Worm (Caenorhabditis elegans) whole organism, late embryonic: ENCODE data around the gene fbxc-49.
"Not testable (repeated sequence)": the region's sequence is repeated elsewhere in the genome, so short reads cannot be mapped to it uniquely, and the experiment has no call there.

Source experiments
- C38D4.7 ChIP-seq: fragments of 200-800 bp; sonication (Bioruptor generic); optimal IDR thresholded peaks from 2 replicates; lab custom pipeline; 2018; ENCODE audit warnings: mild to moderate bottlenecking, missing genetic modification characterization, moderate library complexity, missing compliant biosample characterization
- ceh-18 ChIP-seq: sonication (generic microtip); optimal IDR thresholded peaks from 2 replicates; lab custom pipeline; 2016; ENCODE audit warnings: missing genetic modification characterization, missing compliant biosample characterization
- ceh-2 ChIP-seq: sonication (generic microtip); optimal IDR thresholded peaks from 2 replicates; lab custom pipeline; 2016; ENCODE audit warnings: missing genotype, missing genetic modification characterization, missing compliant biosample characterization
- ceh-22 ChIP-seq: sonication (generic microtip); optimal IDR thresholded peaks from 2 replicates; lab custom pipeline; 2017; ENCODE audit warnings: missing biosample characterization, missing genetic modification characterization
- ceh-34 ChIP-seq: sonication (generic microtip); optimal IDR thresholded peaks from 2 replicates; lab custom pipeline; 2016; ENCODE audit warnings: mild to moderate bottlenecking, missing genetic modification characterization, missing compliant biosample characterization
- ceh-45 ChIP-seq: fragments of 200-800 bp; sonication (Bioruptor generic); IDR thresholded peaks from 2 replicates; pipeline ENCODE4 v1.3.6; 2022; ENCODE audit warnings: missing genetic modification reagents, missing genetic modification characterization, missing compliant biosample characterization
- ceh-48 ChIP-seq: sonication (generic microtip); optimal IDR thresholded peaks from 2 replicates; lab custom pipeline; 2016; ENCODE audit warnings: missing genetic modification characterization, inconsistent platforms, missing compliant biosample characterization
- elt-2 ChIP-seq: sonication (generic microtip); optimal IDR thresholded peaks from 2 replicates; lab custom pipeline; 2016; ENCODE audit warnings: missing genetic modification reagents, missing genetic modification characterization, missing compliant biosample characterization
- elt-4 ChIP-seq: sonication (generic microtip); optimal IDR thresholded peaks from 2 replicates; lab custom pipeline; 2016; ENCODE audit warnings: missing genetic modification characterization, missing compliant biosample characterization
- ets-4 ChIP-seq: sonication (generic microtip); optimal IDR thresholded peaks from 2 replicates; lab custom pipeline; 2016; ENCODE audit warnings: missing genetic modification characterization, missing compliant biosample characterization
- fax-1 ChIP-seq: sonication (generic microtip); optimal IDR thresholded peaks from 2 replicates; lab custom pipeline; 2016; ENCODE audit warnings: missing genotype, missing genetic modification characterization, missing compliant biosample characterization
- gmeb-2 ChIP-seq: sonication (generic microtip); optimal IDR thresholded peaks from 2 replicates; lab custom pipeline; 2016; ENCODE audit warnings: missing genetic modification characterization, inconsistent platforms, missing compliant biosample characterization
- hlh-13 ChIP-seq: fragments of 200-800 bp; sonication (Bioruptor generic); optimal IDR thresholded peaks from 2 replicates; lab custom pipeline; 2018; ENCODE audit warnings: mild to moderate bottlenecking, missing genetic modification characterization, missing compliant biosample characterization
- hlh-15 ChIP-seq: sonication (generic microtip); optimal IDR thresholded peaks from 2 replicates; lab custom pipeline; 2016; ENCODE audit warnings: missing genetic modification characterization, missing compliant biosample characterization
- hlh-6 ChIP-seq: sonication (generic microtip); optimal IDR thresholded peaks from 2 replicates; lab custom pipeline; 2016; ENCODE audit warnings: missing genotype, missing genetic modification characterization, missing compliant biosample characterization
- mec-3 ChIP-seq: sonication (generic microtip); optimal IDR thresholded peaks from 2 replicates; lab custom pipeline; 2016; ENCODE audit warnings: borderline replicate concordance, missing genetic modification characterization, missing compliant biosample characterization
- nhr-232 ChIP-seq: sonication (generic microtip); optimal IDR thresholded peaks from 2 replicates; lab custom pipeline; 2016; ENCODE audit warnings: missing genetic modification characterization, missing compliant biosample characterization
- odd-2 ChIP-seq: sonication (generic microtip); optimal IDR thresholded peaks from 2 replicates; lab custom pipeline; 2017; ENCODE audit warnings: antibody characterized with exemption, mild to moderate bottlenecking, missing genetic modification characterization, missing compliant biosample characterization
- pat-9 ChIP-seq: fragments of 200-800 bp; sonication (Bioruptor generic); optimal IDR thresholded peaks from 2 replicates; lab custom pipeline; 2018; ENCODE audit warnings: mild to moderate bottlenecking, missing genetic modification characterization, moderate library complexity, missing compliant biosample characterization
- pax-1 ChIP-seq: fragments of 150-350 bp; optimal IDR thresholded peaks from 2 replicates; lab custom pipeline; 2014; ENCODE audit warnings: missing biosample characterization, missing genetic modification characterization
- pha-2 ChIP-seq: sonication (generic microtip); optimal IDR thresholded peaks from 2 replicates; lab custom pipeline; 2017; ENCODE audit warnings: mild to moderate bottlenecking, missing genetic modification characterization, missing compliant biosample characterization
- pqm-1 ChIP-seq: sonication (generic microtip); optimal IDR thresholded peaks from 2 replicates; lab custom pipeline; 2016; ENCODE audit warnings: missing genetic modification characterization, missing compliant biosample characterization
- pros-1 ChIP-seq: fragments of 150-350 bp; optimal IDR thresholded peaks from 2 replicates; lab custom pipeline; 2014; ENCODE audit warnings: missing biosample characterization, missing genetic modification reagents, missing genetic modification characterization
- rnt-1 ChIP-seq: sonication (generic microtip); optimal IDR thresholded peaks from 2 replicates; lab custom pipeline; 2016; ENCODE audit warnings: missing genetic modification characterization, missing compliant biosample characterization
- sox-4 ChIP-seq: sonication (generic microtip); optimal IDR thresholded peaks from 2 replicates; lab custom pipeline; 2017; ENCODE audit warnings: mild to moderate bottlenecking, missing genetic modification characterization, inconsistent platforms, missing compliant biosample characterization
- syd-9 ChIP-seq: sonication (generic microtip); optimal IDR thresholded peaks from 2 replicates; lab custom pipeline; 2016; ENCODE audit warnings: mild to moderate bottlenecking, missing genetic modification characterization, moderate library complexity, missing compliant biosample characterization
- tbx-2 ChIP-seq: sonication (generic microtip); optimal IDR thresholded peaks from 2 replicates; lab custom pipeline; 2016; ENCODE audit warnings: missing genetic modification characterization, missing compliant biosample characterization
- unc-3 ChIP-seq, 2 experiments: fragments of 200-800 bp in 1 of 2; sonication (Bioruptor generic) in 1 of 2; sonication (generic microtip) in 1 of 2; conservative IDR thresholded peaks in 1 of 2; optimal IDR thresholded peaks in 1 of 2; 2 replicates each; pipeline versions ENCODE4 v1.3.6 to Lab custom; 2016 to 2022; ENCODE audit warnings: missing compliant biosample characterization in 2 of 2, missing genetic modification characterization in 2 of 2, missing genetic modification reagents in 1 of 2
- unc-42 ChIP-seq: sonication (generic microtip); optimal IDR thresholded peaks from 2 replicates; lab custom pipeline; 2016; ENCODE audit warnings: missing genotype, missing genetic modification characterization, missing compliant biosample characterization
- unc-55 ChIP-seq: sonication (generic microtip); optimal IDR thresholded peaks from 2 replicates; lab custom pipeline; 2017; ENCODE audit warnings: missing biosample characterization, missing genetic modification reagents, missing genetic modification characterization
- unc-86 ChIP-seq: sonication (generic microtip); optimal IDR thresholded peaks from 2 replicates; lab custom pipeline; 2016; ENCODE audit warnings: missing genetic modification characterization, missing compliant biosample characterization
- zip-5 ChIP-seq: sonication (generic microtip); optimal IDR thresholded peaks from 2 replicates; lab custom pipeline; 2016; ENCODE audit warnings: missing genetic modification characterization, missing compliant biosample characterization

fbxc-49 gene

ce11 chrII:2067451-2068021 lies 16.4 kb upstream of the fbxc-49 start, which contains the start of gene F07E5.12:
F07E5.12 (plus strand) TSS chrII:2067971.
- not testable (repeated sequence) for TF ChIP-seq ets-4, tbx-2, ceh-18 (tag; lab: Kevin White, UChicago)

- TF ChIP-seq ceh-34 (tag; lab: Kevin White, UChicago) (no peak), unc-3 (GFP tag; conservative IDR thresholded peaks at IDR 0.05; lab: Robert Waterston, UW) (no peak), unc-3 (tag; optimal IDR thresholded peaks at IDR 0.05; lab: Kevin White, UChicago) (no peak), rnt-1 (tag; lab: Kevin White, UChicago) (no peak), sox-4 (no peak), elt-2 (tag; lab: Kevin White, UChicago) (no peak), elt-4 (tag; lab: Kevin White, UChicago) (no peak), odd-2 (tag; lab: Kevin White, UChicago) (no peak), gmeb-2 (no peak), hlh-15 (tag; lab: Kevin White, UChicago) (no peak), ceh-45 (GFP tag; lab: Robert Waterston, UW) (no peak), pat-9 (tag; lab: Kevin White, UChicago) (no peak), ceh-2 (tag; lab: Kevin White, UChicago) (no peak), unc-42 (tag; lab: Kevin White, UChicago) (no peak), pax-1 (tag; lab: Kevin White, UChicago) (no peak), nhr-232 (tag; lab: Kevin White, UChicago) (no peak), ets-4 (tag; lab: Kevin White, UChicago) (no peak)
These were observed 12.5 kb upstream of the fbxc-49 start, which contains the start of gene F07E5.7 for ce11 chrII:2071429-2071828. F07E5.7 (minus strand) TSS chrII:2071529.

- TF ChIP-seq rnt-1 (tag; lab: Kevin White, UChicago) (no peak), unc-42 (tag; lab: Kevin White, UChicago) (no peak)
These were observed 8.4 kb upstream of the fbxc-49 start, which contains the start of gene F07E5.8 for ce11 chrII:2075513-2075912. F07E5.8 (minus strand) TSS chrII:2075613.

DNA sequence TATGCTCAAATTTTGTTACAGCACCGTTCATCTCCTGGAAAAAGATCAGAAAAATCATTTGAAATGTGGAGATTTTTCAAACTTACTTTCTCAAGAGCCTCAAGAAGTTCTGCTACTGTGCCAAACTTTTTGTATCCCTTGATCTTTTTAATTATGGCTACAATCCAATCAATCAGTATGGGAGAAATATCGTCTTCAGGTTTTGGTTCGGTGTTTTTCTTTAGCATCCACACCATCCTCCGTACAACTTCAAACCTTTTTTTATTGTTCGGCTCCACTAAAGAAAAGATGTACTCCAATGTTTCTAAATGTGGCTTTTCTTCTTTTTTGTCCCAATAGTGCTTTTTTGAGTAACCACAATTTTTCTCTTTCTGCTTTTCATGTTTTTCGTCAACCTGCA lies 7.5 kb upstream of the fbxc-49 start:
- TF ChIP-seq unc-3 (GFP tag; conservative IDR thresholded peaks at IDR 0.05; lab: Robert Waterston, UW), result no peak
- no peak for TF ChIP-seq unc-3 (tag; optimal IDR thresholded peaks at IDR 0.05; lab: Kevin White, UChicago)
- no peak for TF ChIP-seq hlh-6 (tag; lab: Kevin White, UChicago)
- no peak for TF ChIP-seq unc-86
- no peak for TF ChIP-seq zip-5 (tag; lab: Kevin White, UChicago)
- TF ChIP-seq ets-4 (tag; lab: Kevin White, UChicago), result no peak
- no peak for TF ChIP-seq unc-55 (GFP tag; lab: Kevin White, UChicago)
- no peak for TF ChIP-seq hlh-13 (GFP tag; lab: Kevin White, UChicago)
- TF ChIP-seq pha-2, result no peak
- no peak for TF ChIP-seq ceh-48 (tag; lab: Kevin White, UChicago)
- no peak for TF ChIP-seq syd-9 (tag; lab: Kevin White, UChicago)
- TF ChIP-seq ceh-22 (tag; lab: Kevin White, UChicago), result no peak
- TF ChIP-seq C38D4.7, result no peak
- TF ChIP-seq ceh-18 (tag; lab: Kevin White, UChicago), result no peak
- TF ChIP-seq mec-3, result no peak
- TF ChIP-seq fax-1 (tag; lab: Kevin White, UChicago), result no peak
- no peak for TF ChIP-seq pros-1

ce11 chrII:2080425-2080824 lies 3.5 kb upstream of the fbxc-49 start, which contains the start of gene F07E5.9:
F07E5.9 (minus strand) TSS chrII:2080525.
- no peak for TF ChIP-seq pha-2
- no peak for TF ChIP-seq pat-9 (tag; lab: Kevin White, UChicago)
- TF ChIP-seq pqm-1, result no peak
